Fruit fly (Drosophila melanogaster) S2 (cell line): ENCODE data around the gene ORMDL.

Source experiments
- CG8478 ChIP-seq: fragments of >200 bp; optimal IDR thresholded peaks from 2 replicates; lab custom pipeline; 2018
- CTCF ChIP-seq, 2 experiments: fragments of >200 bp; optimal IDR thresholded peaks; 2 replicates each; lab custom pipeline; 2018

DNA sequence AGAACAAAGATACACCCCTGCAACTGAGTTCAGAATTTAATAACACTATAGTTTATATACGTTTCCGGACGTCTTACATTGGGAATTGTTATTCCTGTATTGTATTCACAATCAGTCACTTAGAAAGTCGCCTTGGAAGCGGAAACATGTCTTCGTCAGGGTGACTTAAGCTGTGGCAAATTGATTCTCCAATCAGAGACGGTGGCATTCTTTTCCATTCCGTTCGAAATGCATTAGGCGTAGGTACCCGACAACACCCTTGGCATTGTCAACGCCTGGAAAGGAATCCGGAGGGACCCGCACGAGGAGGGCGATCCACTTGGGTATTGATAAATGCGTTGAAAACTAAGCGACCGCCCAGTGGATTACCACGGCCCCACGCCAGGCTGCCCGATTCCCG lies 48.8 kb downstream of the ORMDL start, which contains the start of gene Sfp78E:
- TF ChIP-seq CG8478 (lab: Kevin White, UChicago) (no peak), CTCF (optimal IDR thresholded peaks at IDR 0.05; lab: Kevin White, UChicago) (no peak)
